Fruit fly (Drosophila melanogaster) whole organism, embryonic: Measurements from ENCODE around the gene CG32625.

Experiments used
- CG10267 ChIP-seq: fragments of 200-800 bp; sonication (Bioruptor generic); optimal IDR thresholded peaks from 2 replicates; lab custom pipeline; 2018; ENCODE audit warnings: missing biosample characterization, mild to moderate bottlenecking, missing genetic modification characterization, moderate library complexity
- CG11398 ChIP-seq: fragments of 200-800 bp; sonication (Bioruptor generic); optimal IDR thresholded peaks from 2 replicates; lab custom pipeline; 2016; ENCODE audit warnings: missing biosample characterization, missing genetic modification characterization
- CG12219 ChIP-seq: fragments of 200-800 bp; sonication (Bioruptor generic); optimal IDR thresholded peaks from 3 replicates; lab custom pipeline; 2018; ENCODE audit warnings: missing biosample characterization, mild to moderate bottlenecking, missing genetic modification characterization
- CG1233 ChIP-seq: fragments of 200-800 bp; sonication (Bioruptor generic); optimal IDR thresholded peaks from 4 replicates; lab custom pipeline; 2018; ENCODE audit warnings: missing biosample characterization, mild to moderate bottlenecking, missing genetic modification characterization
- CG12659 ChIP-seq: fragments of 200-800 bp; sonication (Bioruptor generic); optimal IDR thresholded peaks from 3 replicates; lab custom pipeline; 2017; ENCODE audit warnings: mild to moderate bottlenecking, missing biosample characterization, missing genetic modification reagents, missing genetic modification characterization
- CG13775 ChIP-seq: fragments of 200-800 bp; sonication (Bioruptor generic); optimal IDR thresholded peaks from 3 replicates; lab custom pipeline; 2017; ENCODE audit warnings: missing biosample characterization, mild to moderate bottlenecking, missing genetic modification characterization
- CG14014 ChIP-seq: fragments of 200-800 bp; sonication (Bioruptor generic); IDR thresholded peaks from 2 replicates; pipeline ENCODE4 v1.3.6; 2022; ENCODE audit warnings: missing biosample characterization, missing genetic modification characterization
- CG14860 ChIP-seq: fragments of 200-800 bp; sonication (Bioruptor generic); IDR thresholded peaks from 3 replicates; pipeline ENCODE4 v1.3.6; 2022; ENCODE audit warnings: missing biosample characterization, missing genetic modification characterization; ENCODE audit not compliant: partially characterized antibody
- CG17912 ChIP-seq: fragments of 200-800 bp; sonication (Bioruptor generic); optimal IDR thresholded peaks from 2 replicates; lab custom pipeline; 2018; ENCODE audit warnings: missing biosample characterization, mild to moderate bottlenecking, missing genetic modification characterization
- CG18476 ChIP-seq: fragments of 200-800 bp; sonication (Bioruptor generic); optimal IDR thresholded peaks from 2 replicates; lab custom pipeline; 2016; ENCODE audit warnings: missing biosample characterization, mild to moderate bottlenecking, missing genetic modification characterization
- CG18599 ChIP-seq: fragments of 200-800 bp; sonication (Bioruptor generic); optimal IDR thresholded peaks from 3 replicates; lab custom pipeline; 2017; ENCODE audit warnings: missing biosample characterization, missing genetic modification characterization, mild to moderate bottlenecking, moderate library complexity, missing genetic modification reagents
- CG2712 ChIP-seq: fragments of 200-800 bp; optimal IDR thresholded peaks from 3 replicates; lab custom pipeline; 2019; ENCODE audit warnings: missing biosample characterization, mild to moderate bottlenecking, missing genetic modification characterization, moderate library complexity
- CG31365 ChIP-seq: fragments of 200-800 bp; sonication (Bioruptor generic); optimal IDR thresholded peaks from 2 replicates; lab custom pipeline; 2018; ENCODE audit warnings: missing biosample characterization, mild to moderate bottlenecking, missing genetic modification characterization
- CG5180 ChIP-seq: fragments of 200-800 bp; sonication (Bioruptor generic); optimal IDR thresholded peaks from 3 replicates; lab custom pipeline; 2017; ENCODE audit warnings: missing biosample characterization, missing genetic modification characterization, mild to moderate bottlenecking, moderate library complexity, missing genetic modification reagents
- CG6272 ChIP-seq: fragments of 200-800 bp; sonication (Bioruptor generic); IDR thresholded peaks from 2 replicates; pipeline ENCODE4 v1.3.6; 2022; ENCODE audit warnings: missing biosample characterization, missing genetic modification characterization
- CG7963 ChIP-seq: fragments of 200-800 bp; sonication (Bioruptor generic); IDR thresholded peaks from 3 replicates; pipeline ENCODE4 v1.3.6; 2022; ENCODE audit warnings: missing biosample characterization, missing genetic modification characterization; ENCODE audit not compliant: partially characterized antibody
- CG8478 ChIP-seq: fragments of >200 bp; optimal IDR thresholded peaks from 2 replicates; lab custom pipeline; 2018
- CG8924 ChIP-seq: fragments of 200-800 bp; optimal IDR thresholded peaks from 3 replicates; lab custom pipeline; 2019; ENCODE audit warnings: missing biosample characterization, mild to moderate bottlenecking, missing genetic modification characterization, moderate library complexity
- CG9727 ChIP-seq: fragments of 200-800 bp; sonication (Bioruptor generic); optimal IDR thresholded peaks from 3 replicates; lab custom pipeline; 2017; ENCODE audit warnings: missing biosample characterization, mild to moderate bottlenecking, missing genetic modification characterization
- CG9932 ChIP-seq: fragments of 200-800 bp; sonication (Bioruptor generic); IDR thresholded peaks from 2 replicates; pipeline ENCODE4 v1.3.6; 2022; ENCODE audit warnings: missing biosample characterization, missing genetic modification characterization
- D ChIP-seq, 2 experiments: fragments of 200-800 bp in 1 of 2; fragments of >200 bp in 1 of 2; sonication (Bioruptor generic) in 1 of 2; optimal IDR thresholded peaks; 2 replicates in 1 of 2; 3 replicates in 1 of 2; lab custom pipeline; 2017; ENCODE audit warnings: mild to moderate bottlenecking in 1 of 2, missing biosample characterization in 1 of 2, missing genetic modification characterization in 1 of 2, missing genetic modification reagents in 1 of 2
- Dek ChIP-seq: fragments of 200-800 bp; sonication (Bioruptor generic); optimal IDR thresholded peaks from 3 replicates; lab custom pipeline; 2019; ENCODE audit warnings: missing biosample characterization, mild to moderate bottlenecking, missing genetic modification characterization, moderate library complexity
- Dip3 ChIP-seq: fragments of 200-800 bp; sonication (Bioruptor generic); optimal IDR thresholded peaks from 3 replicates; lab custom pipeline; 2016; ENCODE audit warnings: missing biosample characterization, missing genetic modification characterization
- Ets65A ChIP-seq: fragments of 200-800 bp; sonication (Bioruptor generic); peaks from one replicate; lab custom pipeline; 2016; ENCODE audit warnings: missing biosample characterization, missing genetic modification characterization
- Gug ChIP-seq: fragments of 200-800 bp; sonication (Bioruptor generic); IDR thresholded peaks from 4 replicates; pipeline ENCODE4 v1.3.6; 2022; ENCODE audit warnings: missing biosample characterization, missing genetic modification characterization
- HmgD ChIP-seq: fragments of 200-800 bp; sonication (Bioruptor generic); optimal IDR thresholded peaks from 3 replicates; lab custom pipeline; 2016; ENCODE audit warnings: missing biosample characterization, missing genetic modification characterization
- Hmr ChIP-seq: fragments of 200-800 bp; sonication (Bioruptor generic); optimal IDR thresholded peaks from 3 replicates; lab custom pipeline; 2017; ENCODE audit warnings: mild to moderate bottlenecking, missing biosample characterization, missing genetic modification reagents, missing genetic modification characterization
- Hmx ChIP-seq: fragments of 200-800 bp; sonication (Bioruptor generic); optimal IDR thresholded peaks from 2 replicates; lab custom pipeline; 2016; ENCODE audit warnings: missing biosample characterization, missing genetic modification characterization
- Max ChIP-seq: fragments of 200-800 bp; sonication (Bioruptor generic); optimal IDR thresholded peaks from 2 replicates; lab custom pipeline; 2016; ENCODE audit warnings: missing biosample characterization, mild to moderate bottlenecking, missing genetic modification characterization
- Myb ChIP-seq: fragments of 200-800 bp; sonication (Bioruptor generic); optimal IDR thresholded peaks from 2 replicates; lab custom pipeline; 2016; ENCODE audit warnings: missing biosample characterization, missing genetic modification characterization
- NFAT ChIP-seq: fragments of 200-800 bp; sonication (Bioruptor generic); IDR thresholded peaks from 2 replicates; pipeline ENCODE4 v1.3.6; 2022; ENCODE audit warnings: missing biosample characterization, missing genetic modification characterization
- Ptx1 ChIP-seq: fragments of 200-800 bp; sonication (Bioruptor generic); IDR thresholded peaks from 2 replicates; pipeline ENCODE4 v1.3.6; 2022; ENCODE audit warnings: missing biosample characterization, missing genetic modification characterization
- Sox100B ChIP-seq: fragments of 200-800 bp; sonication (Bioruptor generic); optimal IDR thresholded peaks from 3 replicates; lab custom pipeline; 2018; ENCODE audit warnings: missing biosample characterization, mild to moderate bottlenecking, missing genetic modification characterization
- Stat92E ChIP-seq, 3 experiments: fragments of >200 bp in 2 of 3; fragments of 200-800 bp in 1 of 3; sonication (Bioruptor generic) in 1 of 3; optimal IDR thresholded peaks; 2 replicates each; lab custom pipeline; 2017 to 2019; ENCODE audit warnings: missing biosample characterization in 3 of 3, missing genetic modification characterization in 3 of 3, mild to moderate bottlenecking in 1 of 3, moderate library complexity in 1 of 3
- Tbp ChIP-seq: fragments of >200 bp; optimal IDR thresholded peaks from 2 replicates; lab custom pipeline; 2018; ENCODE audit warnings: missing biosample characterization, missing genetic modification characterization
- al ChIP-seq: fragments of 200-800 bp; sonication (Bioruptor generic); IDR thresholded peaks from 2 replicates; pipeline ENCODE4 v1.3.6; 2022; ENCODE audit warnings: missing biosample characterization, missing genetic modification characterization
- cwo ChIP-seq: fragments of 200-800 bp; sonication (Bioruptor generic); optimal IDR thresholded peaks from 3 replicates; lab custom pipeline; 2017; ENCODE audit warnings: missing biosample characterization, missing genetic modification characterization, mild to moderate bottlenecking, moderate library complexity, missing genetic modification reagents
- fd102C ChIP-seq: fragments of 200-800 bp; sonication (Bioruptor generic); optimal IDR thresholded peaks from 2 replicates; lab custom pipeline; 2018; ENCODE audit warnings: missing biosample characterization, mild to moderate bottlenecking, missing genetic modification characterization, moderate library complexity
- jigr1 ChIP-seq: fragments of 200-800 bp; sonication (Bioruptor generic); IDR thresholded peaks from 3 replicates; pipeline ENCODE4 v1.3.6; 2022; ENCODE audit warnings: missing biosample characterization, missing genetic modification characterization
- jing ChIP-seq: fragments of 200-800 bp; sonication (Bioruptor generic); optimal IDR thresholded peaks from 2 replicates; lab custom pipeline; 2018; ENCODE audit warnings: missing biosample characterization, mild to moderate bottlenecking, missing genetic modification characterization
- oc ChIP-seq: fragments of 200-800 bp; sonication (Bioruptor generic); optimal IDR thresholded peaks from 2 replicates; lab custom pipeline; 2018; ENCODE audit warnings: missing biosample characterization, mild to moderate bottlenecking, missing genetic modification characterization, moderate library complexity
- org-1 ChIP-seq: fragments of 200-800 bp; sonication (Bioruptor generic); optimal IDR thresholded peaks from 2 replicates; lab custom pipeline; 2017; ENCODE audit warnings: missing biosample characterization, missing genetic modification characterization
- prd ChIP-seq, 3 experiments: fragments of >200 bp in 2 of 3; fragments of 200-800 bp in 1 of 3; sonication (Bioruptor generic) in 1 of 3; optimal IDR thresholded peaks in 2 of 3; IDR thresholded peaks in 1 of 3; 2 replicates in 2 of 3; 3 replicates in 1 of 3; pipeline versions ENCODE4 v1.3.6 to Lab custom; 2017 to 2022; ENCODE audit warnings: missing biosample characterization in 1 of 3, missing genetic modification characterization in 1 of 3
- tna ChIP-seq: fragments of 200-800 bp; sonication (Bioruptor generic); IDR thresholded peaks from 2 replicates; pipeline ENCODE4 v1.3.6; 2022; ENCODE audit warnings: missing biosample characterization, missing genetic modification characterization; ENCODE audit not compliant: partially characterized antibody
- trem ChIP-seq: fragments of 200-800 bp; optimal IDR thresholded peaks from 3 replicates; lab custom pipeline; 2019; ENCODE audit warnings: missing biosample characterization, mild to moderate bottlenecking, missing genetic modification characterization, moderate library complexity
- wdn ChIP-seq: fragments of 200-800 bp; sonication (Bioruptor generic); IDR thresholded peaks from 2 replicates; pipeline ENCODE4 v1.3.6; 2022; ENCODE audit warnings: missing biosample characterization, missing genetic modification characterization
- zen2 ChIP-seq: fragments of 200-800 bp; sonication (Bioruptor generic); IDR thresholded peaks from 3 replicates; pipeline ENCODE4 v1.3.6; 2022; ENCODE audit warnings: missing biosample characterization, missing genetic modification characterization; ENCODE audit not compliant: partially characterized antibody

CG32625 gene

DNA sequence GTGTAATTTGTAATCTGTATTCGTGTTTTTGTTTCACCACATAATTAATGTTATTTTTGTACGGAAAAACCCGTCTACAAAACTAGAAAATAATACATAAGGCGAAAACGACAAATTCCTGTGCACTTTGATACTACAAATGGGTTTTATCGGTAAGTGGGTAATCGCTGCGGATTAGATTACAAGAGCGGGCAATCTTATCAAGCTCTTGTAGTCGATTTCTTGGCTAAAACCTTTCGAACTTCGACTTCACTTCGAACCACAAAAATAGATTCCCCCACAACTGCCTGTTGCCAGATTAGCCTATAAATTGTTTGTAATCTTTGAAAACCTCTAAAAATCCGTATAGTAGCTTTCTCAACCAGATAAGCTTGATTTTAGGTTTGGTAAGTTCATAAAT is 15.6 kb downstream of the CG32625 start (continued):
- TF ChIP-seq CG31365 (tag; lab: Kevin White, UChicago) (no peak), Sox100B (no peak)

DNA sequence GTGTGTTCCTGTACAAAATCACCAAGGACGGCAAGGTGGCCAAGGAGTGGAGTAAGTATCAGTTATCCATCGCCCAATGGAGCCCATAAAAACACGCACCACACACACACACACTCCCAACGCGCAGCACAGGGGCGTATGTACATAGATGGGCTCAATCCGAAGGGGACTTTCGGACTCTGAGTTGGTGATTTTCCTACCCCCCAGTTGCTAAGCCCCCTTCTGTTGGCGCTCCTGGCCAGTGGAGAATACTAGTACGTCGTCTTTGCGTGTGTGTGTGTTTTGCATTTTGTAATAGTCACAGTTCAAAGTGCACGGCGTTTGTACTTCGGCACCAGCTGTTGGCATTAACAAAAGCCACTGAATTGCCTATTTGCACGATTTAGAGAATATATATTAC is 16.6 kb downstream of the CG32625 start:
- TF ChIP-seq Ets65A, result peak; percentile 97
- peak; percentile 89 for TF ChIP-seq CG14014 (GFP tag; lab: Robert Waterston, UW)
- no peak for TF ChIP-seq Hmx
- TF ChIP-seq CG6272 (GFP tag; lab: Robert Waterston, UW), result peak; percentile 69
- peak; percentile 3 for TF ChIP-seq CG9727 (GFP tag; lab: Kevin White, UChicago)
- TF ChIP-seq CG14860 (GFP tag; lab: Robert Waterston, UW), result no peak
- peak; percentile 65 for TF ChIP-seq wdn (GFP tag; lab: Robert Waterston, UW)
- no peak for TF ChIP-seq CG13775 (GFP tag; lab: Kevin White, UChicago)
- peak; percentile 59 for TF ChIP-seq CG17912 (GFP tag; lab: Kevin White, UChicago)
- no peak for TF ChIP-seq trem (tag; lab: Kevin White, UChicago)
- TF ChIP-seq jing (GFP tag; lab: Kevin White, UChicago), result peak; percentile 47
- TF ChIP-seq Myb, result peak; percentile 58
- no peak for TF ChIP-seq Tbp
- TF ChIP-seq zen2 (GFP tag; lab: Robert Waterston, UW), result no peak
- peak; percentile 86 for TF ChIP-seq Ptx1 (GFP tag; lab: Robert Waterston, UW)
- TF ChIP-seq HmgD (GFP tag; lab: Kevin White, UChicago), result peak; percentile 80
- peak; percentile 69 for TF ChIP-seq Dip3 (GFP tag; lab: Kevin White, UChicago)
- TF ChIP-seq CG1233 (GFP tag; lab: Kevin White, UChicago), result peak; percentile 56
- TF ChIP-seq CG18476 (GFP tag; lab: Kevin White, UChicago), result peak; percentile 25
- peak; percentile 89 for TF ChIP-seq CG9932 (GFP tag; lab: Robert Waterston, UW)
- no peak for TF ChIP-seq prd (optimal IDR thresholded peaks at IDR 0.05; lab: Kevin White, UChicago)
- TF ChIP-seq prd (GFP tag; IDR thresholded peaks at IDR 0.05; lab: Robert Waterston, UW), result peak; percentile 88
- peak; percentile 75 for TF ChIP-seq CG12659 (GFP tag; lab: Kevin White, UChicago)
- peak; percentile 71 for TF ChIP-seq cwo
- peak; percentile 67 for TF ChIP-seq CG5180 (GFP tag; lab: Kevin White, UChicago)
- TF ChIP-seq org-1, result peak; percentile 44
- TF ChIP-seq fd102C (GFP tag; lab: Kevin White, UChicago), result no peak
- TF ChIP-seq CG11398 (GFP tag; lab: Kevin White, UChicago), result peak; percentile 40
- TF ChIP-seq CG7963 (GFP tag; lab: Robert Waterston, UW), result no peak
- no peak for TF ChIP-seq Stat92E (GFP tag; optimal IDR thresholded peaks at IDR 0.05; lab: Kevin White, UChicago)
- peak; percentile 63; the same call in 1 of the 2 replicates for TF ChIP-seq al (GFP tag; lab: Robert Waterston, UW)
- no peak for TF ChIP-seq Max (GFP tag; lab: Kevin White, UChicago)
- TF ChIP-seq NFAT (GFP tag; lab: Robert Waterston, UW), result peak; percentile 93
- TF ChIP-seq CG18599 (GFP tag; lab: Kevin White, UChicago), result peak; percentile 91
- peak; percentile 19 for TF ChIP-seq Sox100B
- peak; percentile 69 for TF ChIP-seq CG2712 (tag; lab: Kevin White, UChicago)
- peak; percentile 76 for TF ChIP-seq Dek (tag; lab: Kevin White, UChicago)
- TF ChIP-seq CG10267 (tag; lab: Kevin White, UChicago), result peak; percentile 48
- peak; percentile 59 for TF ChIP-seq oc (tag; lab: Kevin White, UChicago)
- no peak for TF ChIP-seq CG8478 (lab: Kevin White, UChicago)
- TF ChIP-seq D (optimal IDR thresholded peaks at IDR 0.05; lab: Kevin White, UChicago), result no peak
- TF ChIP-seq D (GFP tag; optimal IDR thresholded peaks at IDR 0.05; lab: Kevin White, UChicago), result peak; percentile 45
- no peak for TF ChIP-seq tna (GFP tag; lab: Robert Waterston, UW)
- peak; percentile 79 for TF ChIP-seq Hmr (GFP tag; lab: Kevin White, UChicago)
- TF ChIP-seq jigr1, result peak; percentile 24; the same call in 1 of the 3 replicates
- TF ChIP-seq Gug (GFP tag; lab: Robert Waterston, UW), result peak; percentile 95
- TF ChIP-seq CG12219 (GFP tag; lab: Kevin White, UChicago), result peak; percentile 80
- TF ChIP-seq CG8924 (tag; lab: Kevin White, UChicago), result peak; percentile 61
